Worm (Caenorhabditis elegans): ENCODE measurements around the gene T28A11.22.
A peak's percentile ranks its signal among the peaks of the same experiment; 100 is the strongest.

The T28A11.22 gene

DNA sequence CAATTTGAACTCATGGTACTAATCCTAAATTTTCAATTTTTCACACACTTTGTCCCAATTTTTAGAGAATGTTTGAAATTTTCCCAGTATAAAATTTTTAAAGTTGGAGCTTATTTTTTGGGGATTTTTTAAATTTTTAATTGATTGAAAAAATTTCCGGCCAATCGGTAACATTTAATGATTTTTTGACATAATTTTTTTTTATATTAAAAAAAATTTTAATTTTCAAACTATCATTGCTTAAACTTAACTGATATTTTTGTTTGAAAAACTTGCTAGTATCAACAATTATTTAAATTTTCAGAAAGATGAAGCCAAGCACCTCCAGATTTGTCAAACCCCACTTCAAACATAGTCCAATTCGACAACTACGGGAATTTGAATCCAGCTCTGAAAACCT lies at the start of gene T28A11.22:
Gene T28A11.22, plus strand, starts transcription at position 301 of the 400 bp plus-strand sequence.
- no peak for TF ChIP-seq nhr-76 (tag; optimal IDR thresholded peaks at IDR 0.05)
- no peak for TF ChIP-seq unc-39 (tag; optimal IDR thresholded peaks at IDR 0.05)
- TF ChIP-seq nhr-12 (tag; optimal IDR thresholded peaks at IDR 0.05), result no peak
- TF ChIP-seq zip-8 (tag; optimal IDR thresholded peaks at IDR 0.05), result no peak
- no peak for TF ChIP-seq mab-5 (tag; optimal IDR thresholded peaks at IDR 0.05)
- no peak for TF ChIP-seq snpc-4 (tag; optimal IDR thresholded peaks at IDR 0.05)
- TF ChIP-seq sptf-1 (tag; optimal IDR thresholded peaks at IDR 0.05), result no peak
- no peak for TF ChIP-seq cnd-1 (tag; optimal IDR thresholded peaks at IDR 0.05)
- TF ChIP-seq ham-2 (GFP tag; optimal IDR thresholded peaks at IDR 0.05), result no peak
- no peak for TF ChIP-seq mep-1 (tag; optimal IDR thresholded peaks at IDR 0.05)

DNA sequence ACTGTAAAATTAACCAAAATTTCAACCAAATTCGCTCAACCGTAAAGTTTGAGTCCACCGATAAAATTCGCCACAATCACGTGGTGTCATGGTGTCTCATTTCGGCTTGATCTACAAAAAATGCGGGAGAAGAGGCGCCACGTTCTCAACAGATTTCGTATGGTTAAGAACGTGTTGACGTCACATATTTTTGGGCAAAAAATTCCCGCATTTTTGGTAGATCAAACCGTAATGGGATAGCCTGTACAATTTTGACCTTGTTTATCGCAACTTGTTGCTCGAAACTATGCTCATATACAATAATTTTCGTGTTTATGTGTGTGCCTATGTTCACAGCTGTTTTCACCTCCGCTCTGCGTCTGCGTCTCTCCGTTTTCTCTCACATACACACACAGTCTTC lies 48.4 kb upstream of the T28A11.22 start:
- peak; percentile 51 for TF ChIP-seq hlh-1 (tag; optimal IDR thresholded peaks at IDR 0.05)
- TF ChIP-seq flh-1 (GFP tag; optimal IDR thresholded peaks at IDR 0.05), result no peak
- TF ChIP-seq sptf-1 (tag; optimal IDR thresholded peaks at IDR 0.05), result no peak
- TF ChIP-seq ces-1 (GFP tag; optimal IDR thresholded peaks at IDR 0.05), result no peak

DNA sequence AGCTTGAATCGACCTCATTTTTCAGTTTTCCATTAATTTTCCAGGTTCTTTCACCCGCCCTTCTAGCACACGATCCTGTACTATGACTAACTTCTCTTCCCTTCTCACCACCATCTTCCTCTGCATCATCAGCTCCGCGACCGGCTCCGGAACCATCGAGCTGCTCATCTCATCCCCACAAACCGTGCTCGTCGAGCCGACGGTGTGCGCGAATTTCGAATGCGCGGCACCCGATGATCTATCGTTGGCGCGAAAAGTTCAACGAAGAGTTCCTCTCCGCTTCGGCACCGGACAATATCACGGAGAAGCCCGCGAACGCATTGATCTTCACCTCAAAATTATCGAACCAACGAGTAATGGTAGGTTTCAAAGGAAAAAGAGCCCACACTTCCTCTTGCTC lies 47.2 kb upstream of the T28A11.22 start, which contains the start of gene apx-1:
Gene apx-1, plus strand, starts transcription at position 50 of the 400 bp plus-strand sequence.
- TF ChIP-seq cnd-1 (tag; optimal IDR thresholded peaks at IDR 0.05) (no peak), bed-3 (GFP tag; optimal IDR thresholded peaks at IDR 0.05) (no peak), elt-3 (tag; optimal IDR thresholded peaks at IDR 0.05) (no peak), lsy-2 (tag; optimal IDR thresholded peaks at IDR 0.05) (no peak), lin-32 (GFP tag; optimal IDR thresholded peaks at IDR 0.05) (no peak), blmp-1 (tag; optimal IDR thresholded peaks at IDR 0.05) (no peak)

DNA sequence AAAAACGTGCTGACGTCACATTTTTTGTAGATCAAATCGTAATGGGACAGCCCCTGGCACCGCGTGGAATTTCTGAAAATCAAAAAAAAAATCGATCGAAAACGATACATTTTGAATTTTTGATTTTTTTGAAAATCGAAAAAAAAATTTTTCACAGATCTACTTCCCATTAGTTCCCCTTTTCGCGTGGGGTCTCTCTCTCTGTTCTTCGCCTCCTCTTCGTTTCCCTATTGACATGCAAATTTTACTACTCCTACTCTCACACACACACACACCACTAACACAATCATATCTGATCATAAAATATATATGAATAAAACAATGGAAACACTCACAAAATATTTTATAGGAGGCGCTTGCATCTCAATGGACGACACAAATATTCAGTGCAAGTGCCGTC lies 38.8 kb upstream of the T28A11.22 start:
- no peak for TF ChIP-seq ces-1 (GFP tag; optimal IDR thresholded peaks at IDR 0.05)
- no peak for TF ChIP-seq unc-120 (tag; optimal IDR thresholded peaks at IDR 0.05; ENCODE audit: poor library complexity, severe bottlenecking)
- TF ChIP-seq lin-32 (GFP tag; optimal IDR thresholded peaks at IDR 0.05), result no peak
- TF ChIP-seq snpc-4 (tag; optimal IDR thresholded peaks at IDR 0.05), result no peak
- TF ChIP-seq unc-62 (GFP tag; optimal IDR thresholded peaks at IDR 0.05), result no peak
- TF ChIP-seq ztf-11 (tag; optimal IDR thresholded peaks at IDR 0.05), result no peak
- no peak for TF ChIP-seq sem-2 (GFP tag; optimal IDR thresholded peaks at IDR 0.05)
- TF ChIP-seq ham-2 (GFP tag; optimal IDR thresholded peaks at IDR 0.05), result no peak
- TF ChIP-seq nhr-12 (tag; optimal IDR thresholded peaks at IDR 0.05), result no peak
- no peak for TF ChIP-seq nhr-237 (tag; optimal IDR thresholded peaks at IDR 0.05)
- no peak for TF ChIP-seq ceh-43 (GFP tag; optimal IDR thresholded peaks at IDR 0.05)
- no peak for TF ChIP-seq elt-3 (tag; optimal IDR thresholded peaks at IDR 0.05)
- no peak for TF ChIP-seq elt-1 (tag; optimal IDR thresholded peaks at IDR 0.05; ENCODE audit: borderline replicate concordance, insufficient read depth)
- TF ChIP-seq zip-8 (tag; optimal IDR thresholded peaks at IDR 0.05), result no peak

DNA sequence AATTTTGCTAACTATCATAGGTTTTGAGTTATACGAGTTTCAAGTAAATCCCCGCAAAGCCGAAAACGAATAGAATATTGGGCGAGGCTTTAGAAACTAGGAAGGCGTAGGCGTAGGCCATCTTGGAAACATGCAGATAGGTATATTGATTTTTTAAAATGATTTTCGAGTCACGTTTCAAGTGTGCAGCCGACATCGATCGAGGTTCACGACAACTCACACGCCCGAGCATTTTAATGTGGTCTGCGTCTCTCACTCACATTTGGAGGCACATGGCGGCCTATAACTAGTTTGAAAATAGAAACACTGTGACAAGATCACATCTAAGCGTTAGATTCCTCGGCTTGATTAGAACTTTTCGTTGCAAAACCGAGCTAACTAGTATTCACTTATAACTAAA lies 30.0 kb upstream of the T28A11.22 start, which contains the start of gene K08D9.2:
Gene K08D9.2, plus strand, starts transcription at position 301 of the 400 bp plus-strand sequence.
- no peak for TF ChIP-seq M03D4.4 (tag; optimal IDR thresholded peaks at IDR 0.05)
- no peak for TF ChIP-seq elt-3 (tag; optimal IDR thresholded peaks at IDR 0.05)
- no peak for TF ChIP-seq nhr-76 (tag; optimal IDR thresholded peaks at IDR 0.05)
- no peak for TF ChIP-seq ces-1 (GFP tag; optimal IDR thresholded peaks at IDR 0.05)
- TF ChIP-seq snpc-4 (tag; optimal IDR thresholded peaks at IDR 0.05), result no peak
- TF ChIP-seq unc-39 (tag; optimal IDR thresholded peaks at IDR 0.05), result no peak
- TF ChIP-seq nhr-237 (tag; optimal IDR thresholded peaks at IDR 0.05), result no peak
- TF ChIP-seq ham-2 (GFP tag; optimal IDR thresholded peaks at IDR 0.05), result no peak
- TF ChIP-seq pha-4 (tag; optimal IDR thresholded peaks at IDR 0.05), result no peak
- TF ChIP-seq bed-3 (GFP tag; optimal IDR thresholded peaks at IDR 0.05), result no peak
- TF ChIP-seq unc-120 (tag; optimal IDR thresholded peaks at IDR 0.05; ENCODE audit: poor library complexity, severe bottlenecking), result no peak

DNA sequence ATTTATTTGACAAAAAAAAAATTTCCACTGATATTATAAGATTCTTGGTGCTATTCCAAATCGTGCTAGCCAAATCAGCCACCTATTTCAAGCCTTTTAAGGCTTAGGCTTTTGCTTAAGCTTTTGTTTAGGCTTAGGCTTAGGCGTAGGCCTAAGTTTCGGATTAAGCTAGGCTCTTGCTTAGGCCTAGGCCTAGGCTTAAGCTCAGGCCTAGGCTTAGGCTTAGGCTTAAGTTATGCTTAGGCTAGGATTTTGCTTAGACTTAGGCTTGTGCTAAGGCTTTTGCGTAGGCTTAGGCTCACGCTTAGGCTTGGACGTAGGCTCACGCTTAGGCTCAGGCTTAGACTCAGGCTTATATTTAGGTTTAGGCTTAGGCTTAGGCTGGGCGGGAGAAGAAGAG lies 27.2 kb upstream of the T28A11.22 start:
- TF ChIP-seq nhr-28 (tag; optimal IDR thresholded peaks at IDR 0.05) (no peak), mls-2 (tag; optimal IDR thresholded peaks at IDR 0.05) (no peak), cnd-1 (tag; optimal IDR thresholded peaks at IDR 0.05) (no peak), sem-2 (GFP tag; optimal IDR thresholded peaks at IDR 0.05) (no peak), ceh-43 (GFP tag; optimal IDR thresholded peaks at IDR 0.05) (no peak), ceh-83 (GFP tag; optimal IDR thresholded peaks at IDR 0.05) (no peak), nhr-12 (tag; optimal IDR thresholded peaks at IDR 0.05) (no peak), mab-5 (tag; optimal IDR thresholded peaks at IDR 0.05) (no peak)

All from whole organism, mixed stage, embryonic.